Worm (Caenorhabditis elegans) whole organism, young adult: Measurements from ENCODE around the gene C50F4.16.

Experiments
- C06A6.2 ChIP-seq: fragments of 200-800 bp; sonication (Bioruptor generic); conservative IDR thresholded peaks from 2 replicates; pipeline ENCODE4 v1.3.6; 2022; ENCODE audit warnings: missing genetic modification characterization, missing compliant biosample characterization
- C17E4.6 ChIP-seq: fragments of 200-800 bp; sonication (Bioruptor generic); IDR thresholded peaks from 2 replicates; pipeline ENCODE4 v1.3.6; 2022; ENCODE audit warnings: missing genetic modification reagents, missing genetic modification characterization, missing compliant biosample characterization
- F22D6.2 ChIP-seq: sonication (generic microtip); optimal IDR thresholded peaks from 2 replicates; lab custom pipeline; 2016; ENCODE audit warnings: mild to moderate bottlenecking, missing genetic modification characterization, missing compliant biosample characterization
- F23B12.7 ChIP-seq: sonication (generic microtip); optimal IDR thresholded peaks from 2 replicates; lab custom pipeline; 2017; ENCODE audit warnings: missing genetic modification characterization, mild to moderate bottlenecking, missing compliant biosample characterization, antibody characterized with exemption, moderate library complexity; ENCODE audit not compliant: insufficient read depth
- F37B4.10 ChIP-seq: fragments of 200-800 bp; sonication (Bioruptor generic); IDR thresholded peaks from 2 replicates; pipeline ENCODE4 v1.3.6; 2022; ENCODE audit warnings: missing genetic modification characterization, missing compliant biosample characterization
- F52B5.7 ChIP-seq: sonication (generic microtip); optimal IDR thresholded peaks from 2 replicates; lab custom pipeline; 2016; ENCODE audit warnings: mild to moderate bottlenecking, missing genetic modification characterization, missing compliant biosample characterization
- K11D2.4 ChIP-seq: fragments of 200-800 bp; sonication (Bioruptor generic); IDR thresholded peaks from 2 replicates; pipeline ENCODE4 v1.3.6; 2022; ENCODE audit warnings: missing genetic modification reagents, missing genetic modification characterization, missing compliant biosample characterization
- ama-1 ChIP-seq, 3 experiments: fragments of 150-350 bp in 1 of 3; sonication (generic microtip) in 2 of 3; optimal IDR thresholded peaks; 2 replicates each; lab custom pipeline; 2014 to 2018; ENCODE audit warnings: missing biosample characterization in 2 of 3, missing genetic modification characterization in 2 of 3, missing genetic modification reagents in 2 of 3
- aptf-2 ChIP-seq: fragments of 200-800 bp; sonication (Bioruptor generic); conservative IDR thresholded peaks from 2 replicates; pipeline ENCODE4 v1.3.6; 2022; ENCODE audit warnings: missing genetic modification reagents, missing genetic modification characterization, missing compliant biosample characterization
- aptf-3 ChIP-seq: fragments of 200-800 bp; sonication (Bioruptor generic); IDR thresholded peaks from 2 replicates; pipeline ENCODE4 v1.3.6; 2022; ENCODE audit warnings: missing genetic modification characterization, missing compliant biosample characterization
- ccch-3 ChIP-seq: fragments of 200-800 bp; sonication (Bioruptor generic); optimal IDR thresholded peaks from 2 replicates; lab custom pipeline; 2018; ENCODE audit warnings: mild to moderate bottlenecking, missing genetic modification characterization, missing compliant biosample characterization
- cebp-2 ChIP-seq: fragments of 200-800 bp; sonication (Bioruptor generic); IDR thresholded peaks from 2 replicates; pipeline ENCODE4 v1.3.6; 2022; ENCODE audit warnings: missing genetic modification characterization, missing compliant biosample characterization
- ceh-40 ChIP-seq: fragments of 200-800 bp; sonication (Bioruptor generic); IDR thresholded peaks from 2 replicates; pipeline ENCODE4 v1.3.6; 2022; ENCODE audit warnings: missing genetic modification characterization, missing compliant biosample characterization
- ceh-79 ChIP-seq: sonication (generic microtip); optimal IDR thresholded peaks from 2 replicates; lab custom pipeline; 2017; ENCODE audit warnings: mild to moderate bottlenecking, missing genetic modification characterization, missing compliant biosample characterization
- chd-7 ChIP-seq: sonication (generic microtip); optimal IDR thresholded peaks from 2 replicates; lab custom pipeline; 2016; ENCODE audit warnings: mild to moderate bottlenecking, missing genetic modification characterization, moderate library complexity, missing compliant biosample characterization
- dpff-1 ChIP-seq: sonication (generic microtip); optimal IDR thresholded peaks from 2 replicates; lab custom pipeline; 2017; ENCODE audit warnings: mild to moderate bottlenecking, missing genetic modification characterization, missing compliant biosample characterization
- dpl-1 ChIP-seq: fragments of 150-350 bp; optimal IDR thresholded peaks from 2 replicates; lab custom pipeline; 2014; ENCODE audit warnings: missing biosample characterization, missing genetic modification reagents, missing genetic modification characterization
- egl-44 ChIP-seq: fragments of 200-800 bp; sonication (Bioruptor generic); IDR thresholded peaks from 2 replicates; pipeline ENCODE4 v1.3.6; 2022; ENCODE audit warnings: missing genetic modification reagents, missing genetic modification characterization, missing compliant biosample characterization
- ekl-4 ChIP-seq: fragments of 200-800 bp; sonication (Bioruptor generic); IDR thresholded peaks from 2 replicates; pipeline ENCODE4 v1.3.6; 2022; ENCODE audit warnings: missing genetic modification reagents, missing genetic modification characterization, missing compliant biosample characterization
- hlh-12 ChIP-seq: sonication (generic microtip); optimal IDR thresholded peaks from 2 replicates; lab custom pipeline; 2016; ENCODE audit warnings: missing genetic modification characterization, missing compliant biosample characterization
- hlh-26 ChIP-seq: fragments of 200-800 bp; sonication (Bioruptor generic); conservative IDR thresholded peaks from 2 replicates; pipeline ENCODE4 v1.3.6; 2022; ENCODE audit warnings: missing genetic modification reagents, missing genetic modification characterization, missing compliant biosample characterization
- let-526 ChIP-seq: fragments of 200-800 bp; sonication (Bioruptor generic); IDR thresholded peaks from 2 replicates; pipeline ENCODE4 v1.3.6; 2022; ENCODE audit warnings: missing genetic modification reagents, missing genetic modification characterization, missing compliant biosample characterization
- let-607 ChIP-seq, 2 experiments: fragments of 200-800 bp in 1 of 2; sonication (Bioruptor generic) in 1 of 2; sonication (generic microtip) in 1 of 2; optimal IDR thresholded peaks; 2 replicates each; lab custom pipeline; 2016 to 2018; ENCODE audit warnings: mild to moderate bottlenecking in 2 of 2, missing compliant biosample characterization in 2 of 2, missing genetic modification characterization in 2 of 2, moderate library complexity in 2 of 2, missing genotype in 1 of 2
- lin-35 ChIP-seq, 3 experiments: fragments of 150-350 bp in 2 of 3; sonication (generic microtip) in 1 of 3; optimal IDR thresholded peaks; 2 replicates each; lab custom pipeline; 2014 to 2018; ENCODE audit warnings: missing biosample characterization in 3 of 3, missing genetic modification characterization in 3 of 3, missing genetic modification reagents in 3 of 3
- lir-1 ChIP-seq: fragments of 200-800 bp; sonication (Bioruptor generic); conservative IDR thresholded peaks from 2 replicates; pipeline ENCODE4 v1.3.6; 2022; ENCODE audit warnings: missing genetic modification reagents, missing genetic modification characterization, missing compliant biosample characterization
- lsl-1 ChIP-seq: fragments of 200-800 bp; sonication (Bioruptor generic); optimal IDR thresholded peaks from 2 replicates; lab custom pipeline; 2018; ENCODE audit warnings: mild to moderate bottlenecking, missing genetic modification characterization, moderate library complexity, missing compliant biosample characterization
- madf-10 ChIP-seq: sonication (generic microtip); optimal IDR thresholded peaks from 2 replicates; lab custom pipeline; 2016; ENCODE audit warnings: mild to moderate bottlenecking, missing genetic modification characterization, missing compliant biosample characterization
- madf-6 ChIP-seq: fragments of 200-800 bp; sonication (Bioruptor generic); IDR thresholded peaks from 2 replicates; pipeline ENCODE4 v1.3.6; 2022; ENCODE audit warnings: missing genetic modification reagents, missing genetic modification characterization, missing compliant biosample characterization
- nfya-1 ChIP-seq: sonication (generic microtip); optimal IDR thresholded peaks from 2 replicates; lab custom pipeline; 2017; ENCODE audit warnings: antibody characterized with exemption, missing compliant biosample characterization, missing genetic modification characterization, borderline replicate concordance; ENCODE audit not compliant: insufficient read depth
- nfyb-1 ChIP-seq: fragments of 200-800 bp; sonication (Bioruptor generic); IDR thresholded peaks from 2 replicates; pipeline ENCODE4 v1.3.6; 2022; ENCODE audit warnings: missing genetic modification reagents, missing genetic modification characterization, missing compliant biosample characterization
- nhr-90 ChIP-seq: sonication (generic microtip); optimal IDR thresholded peaks from 2 replicates; lab custom pipeline; 2016; ENCODE audit warnings: missing genotype, mild to moderate bottlenecking, missing genetic modification characterization, missing compliant biosample characterization
- rec-8 ChIP-seq, 2 experiments: sonication (generic microtip); optimal IDR thresholded peaks; 2 replicates each; lab custom pipeline; 2016; ENCODE audit warnings: mild to moderate bottlenecking in 2 of 2, missing genetic modification characterization in 2 of 2, missing genetic modification reagents in 2 of 2, missing genotype in 2 of 2, missing biosample characterization in 1 of 2, missing compliant biosample characterization in 1 of 2, moderate library complexity in 1 of 2
- sea-2 ChIP-seq: fragments of 200-800 bp; sonication (Bioruptor generic); IDR thresholded peaks from 2 replicates; pipeline ENCODE4 v1.3.6; 2022; ENCODE audit warnings: missing genetic modification characterization, missing compliant biosample characterization
- somi-1 ChIP-seq: fragments of 200-800 bp; sonication (Bioruptor generic); optimal IDR thresholded peaks from 2 replicates; lab custom pipeline; 2018; ENCODE audit warnings: mild to moderate bottlenecking, missing genetic modification characterization, missing compliant biosample characterization
- sptf-2 ChIP-seq: fragments of 200-800 bp; sonication (Bioruptor generic); optimal IDR thresholded peaks from 2 replicates; lab custom pipeline; 2018; ENCODE audit warnings: mild to moderate bottlenecking, missing genetic modification characterization, missing compliant biosample characterization
- tlf-1 ChIP-seq: fragments of 200-800 bp; sonication (Bioruptor generic); optimal IDR thresholded peaks from 2 replicates; lab custom pipeline; 2018; ENCODE audit warnings: mild to moderate bottlenecking, missing genetic modification characterization, missing compliant biosample characterization
- unc-62 ChIP-seq: fragments of 150-350 bp; optimal IDR thresholded peaks from 2 replicates; lab custom pipeline; 2014; ENCODE audit warnings: missing biosample characterization, missing genetic modification reagents, missing genetic modification characterization
- ztf-18 ChIP-seq: sonication (generic microtip); optimal IDR thresholded peaks from 2 replicates; lab custom pipeline; 2016; ENCODE audit warnings: missing genotype, mild to moderate bottlenecking, missing genetic modification characterization, missing compliant biosample characterization
- ztf-26 ChIP-seq: sonication (generic microtip); optimal IDR thresholded peaks from 2 replicates; lab custom pipeline; 2017; ENCODE audit warnings: missing genetic modification characterization, missing compliant biosample characterization
- ztf-3 ChIP-seq: fragments of 200-800 bp; sonication (Bioruptor generic); optimal IDR thresholded peaks from 2 replicates; lab custom pipeline; 2018; ENCODE audit warnings: mild to moderate bottlenecking, missing genetic modification characterization, missing compliant biosample characterization

C50F4.16 gene

ce11 chrV:9541506-9541905 is at the start of gene C50F4.16:
Gene C50F4.16, minus strand, starts transcription at chrV:9541606.
- no peak for TF ChIP-seq dpl-1
- TF ChIP-seq ama-1 (optimal IDR thresholded peaks at IDR 0.05; lab: Kevin White, UChicago), result no peak
- peak in 1 of 2 experiments; percentile 26 for TF ChIP-seq ama-1 (GFP tag; optimal IDR thresholded peaks at IDR 0.05; lab: Kevin White, UChicago)
- no peak for TF ChIP-seq lin-35 (GFP tag; optimal IDR thresholded peaks at IDR 0.05; lab: Kevin White, UChicago)
- no peak for TF ChIP-seq tlf-1 (GFP tag; lab: Kevin White, UChicago)
- TF ChIP-seq let-607 (tag; optimal IDR thresholded peaks at IDR 0.05; lab: Kevin White, UChicago), result no peak
- TF ChIP-seq aptf-2 (GFP tag; lab: Robert Waterston, UW), result no peak
- no peak for TF ChIP-seq hlh-12 (tag; lab: Kevin White, UChicago)
- TF ChIP-seq somi-1 (GFP tag; lab: Kevin White, UChicago), result no peak
- no peak for TF ChIP-seq ekl-4 (GFP tag; lab: Robert Waterston, UW)
- TF ChIP-seq madf-6 (GFP tag; lab: Robert Waterston, UW), result 0 out of 2 replicates have a peak, but pooled peaks have one; percentile 31
- TF ChIP-seq madf-10 (tag; lab: Kevin White, UChicago), result no peak
- no peak for TF ChIP-seq sea-2
- TF ChIP-seq ceh-79 (tag; lab: Kevin White, UChicago), result no peak
- no peak for TF ChIP-seq C06A6.2
- TF ChIP-seq F22D6.2 (tag; lab: Kevin White, UChicago), result no peak

- TF ChIP-seq C17E4.6 (no peak), ztf-18 (tag; lab: Kevin White, UChicago) (no peak), aptf-3 (GFP tag; lab: Robert Waterston, UW) (no peak), dpff-1 (tag; lab: Kevin White, UChicago) (no peak), ztf-3 (no peak), F52B5.7 (no peak), sptf-2 (GFP tag; lab: Kevin White, UChicago) (no peak), rec-8 (tag; optimal IDR thresholded peaks at IDR 0.05; lab: Kevin White, UChicago) (no peak), lsl-1 (GFP tag; lab: Kevin White, UChicago) (no peak), hlh-26 (no peak)
Observed at ce11 chrV:9590317-9590716, 48.9 kb upstream of the C50F4.16 start, which contains the start of gene K09G1.2. Gene K09G1.2, plus strand, starts transcription at chrV:9590617.

- TF ChIP-seq chd-7 (tag; lab: Kevin White, UChicago) (no peak), unc-62 (no peak), cebp-2 (GFP tag; lab: Robert Waterston, UW) (no peak), K11D2.4 (GFP tag; lab: Robert Waterston, UW) (no peak), nfyb-1 (GFP tag; lab: Robert Waterston, UW) (no peak), nhr-90 (tag; lab: Kevin White, UChicago) (no peak), sea-2 (no peak), ceh-40 (GFP tag; lab: Robert Waterston, UW) (no peak), madf-6 (GFP tag; lab: Robert Waterston, UW) (no peak), F37B4.10 (GFP tag; lab: Robert Waterston, UW) (no peak), ccch-3 (GFP tag; lab: Kevin White, UChicago) (no peak)
- TF ChIP-seq, all 124 proteins: peak for 0
Observed at ce11 chrV:9588574-9588973, 47.2 kb upstream of the C50F4.16 start.

ce11 chrV:9587619-9588018 is 46.2 kb upstream of the C50F4.16 start:
- TF ChIP-seq madf-10 (tag; lab: Kevin White, UChicago), result no peak
- TF ChIP-seq madf-6 (GFP tag; lab: Robert Waterston, UW), result no peak
- TF ChIP-seq lir-1 (GFP tag; lab: Robert Waterston, UW), result no peak
- no peak for TF ChIP-seq nfya-1 (tag; lab: Kevin White, UChicago)
- TF ChIP-seq ccch-3 (GFP tag; lab: Kevin White, UChicago), result no peak
- no peak for TF ChIP-seq let-526 (GFP tag; lab: Robert Waterston, UW)
- no peak for TF ChIP-seq F23B12.7 (tag; lab: Kevin White, UChicago)
- TF ChIP-seq ztf-26, result no peak
- TF ChIP-seq egl-44 (GFP tag; lab: Robert Waterston, UW), result no peak
